Worm (Caenorhabditis elegans) whole organism, early embryonic: ENCODE results near the gene ZK1248.11.
"Not testable (repeated sequence)": the region's sequence is repeated elsewhere in the genome, so short reads cannot be mapped to it uniquely, and the experiment has no call there.

Source experiments
- B0310.2 ChIP-seq: sonication (generic microtip); optimal IDR thresholded peaks from 2 replicates; lab custom pipeline; 2016; ENCODE audit warnings: mild to moderate bottlenecking, missing genetic modification characterization, missing compliant biosample characterization
- F13C5.2 ChIP-seq: sonication (generic microtip); optimal IDR thresholded peaks from 2 replicates; lab custom pipeline; 2017; ENCODE audit warnings: mild to moderate bottlenecking, missing genetic modification characterization, inconsistent platforms, missing compliant biosample characterization
- aly-1 ChIP-seq: sonication (generic microtip); optimal IDR thresholded peaks from 2 replicates; lab custom pipeline; 2016; ENCODE audit warnings: missing genetic modification characterization, missing compliant biosample characterization
- ama-1 ChIP-seq: fragments of 150-350 bp; optimal IDR thresholded peaks from 2 replicates; lab custom pipeline; 2014
- ceh-13 ChIP-seq: fragments of 200-800 bp; sonication (Bioruptor generic); optimal IDR thresholded peaks from 2 replicates; lab custom pipeline; 2018; ENCODE audit warnings: mild to moderate bottlenecking, missing genetic modification characterization, missing compliant biosample characterization
- ceh-36 ChIP-seq: sonication (generic microtip); optimal IDR thresholded peaks from 2 replicates; lab custom pipeline; 2016; ENCODE audit warnings: missing genetic modification characterization, inconsistent platforms, missing compliant biosample characterization
- ets-7 ChIP-seq: sonication (generic microtip); optimal IDR thresholded peaks from 2 replicates; lab custom pipeline; 2016; ENCODE audit warnings: missing genotype, missing genetic modification characterization, missing compliant biosample characterization
- flt-1 ChIP-seq: fragments of 200-800 bp; sonication (Bioruptor generic); IDR thresholded peaks from 2 replicates; pipeline ENCODE4 v1.3.6; 2022; ENCODE audit warnings: missing genetic modification characterization, missing compliant biosample characterization
- hmbx-1 ChIP-seq: sonication (generic microtip); optimal IDR thresholded peaks from 2 replicates; lab custom pipeline; 2016; ENCODE audit warnings: mild to moderate bottlenecking, missing genetic modification characterization, missing compliant biosample characterization
- hmg-4 ChIP-seq: fragments of 200-800 bp; sonication (Bioruptor generic); optimal IDR thresholded peaks from 2 replicates; lab custom pipeline; 2018; ENCODE audit warnings: mild to moderate bottlenecking, missing genetic modification characterization, missing compliant biosample characterization
- hnd-1 ChIP-seq: sonication (generic microtip); optimal IDR thresholded peaks from 2 replicates; lab custom pipeline; 2016; ENCODE audit warnings: missing genetic modification characterization, missing compliant biosample characterization
- pes-1 ChIP-seq: fragments of 200-800 bp; sonication (Bioruptor generic); IDR thresholded peaks from 2 replicates; pipeline ENCODE4 v1.3.6; 2022; ENCODE audit warnings: missing genetic modification reagents, missing genetic modification characterization, missing compliant biosample characterization
- scrt-1 ChIP-seq: fragments of 200-800 bp; sonication (Bioruptor generic); IDR thresholded peaks from 2 replicates; pipeline ENCODE4 v1.3.6; 2022; ENCODE audit warnings: missing genetic modification characterization, missing compliant biosample characterization
- sea-1 ChIP-seq: fragments of 200-800 bp; sonication (Bioruptor generic); conservative IDR thresholded peaks from 2 replicates; pipeline ENCODE4 v1.3.6; 2022; ENCODE audit warnings: missing genetic modification characterization, missing compliant biosample characterization
- tbx-11 ChIP-seq: fragments of 200-800 bp; sonication (Bioruptor generic); IDR thresholded peaks from 2 replicates; pipeline ENCODE4 v1.3.6; 2022; ENCODE audit warnings: missing genetic modification characterization, missing compliant biosample characterization
- tbx-37 ChIP-seq: fragments of 200-800 bp; sonication (Bioruptor generic); conservative IDR thresholded peaks from 2 replicates; pipeline ENCODE4 v1.3.6; 2022; ENCODE audit warnings: missing genetic modification reagents, missing genetic modification characterization, missing compliant biosample characterization
- tra-4 ChIP-seq: sonication (generic microtip); optimal IDR thresholded peaks from 2 replicates; lab custom pipeline; 2017; ENCODE audit warnings: missing genetic modification characterization, missing compliant biosample characterization

The ZK1248.11 gene

ce11 chrII:5828486-5828885 lies at the start of gene ZK1248.11:
TSS of gene ZK1248.11 (minus strand) at chrII:5828586.
- no peak for TF ChIP-seq tra-4 (tag; lab: Kevin White, UChicago)
- TF ChIP-seq scrt-1 = no peak
- no peak for TF ChIP-seq tbx-11 (GFP tag; lab: Robert Waterston, UW)
- TF ChIP-seq tbx-37 (GFP tag; lab: Robert Waterston, UW) = no peak
- no peak for TF ChIP-seq B0310.2
- TF ChIP-seq hmg-4 (GFP tag; lab: Kevin White, UChicago) = no peak
- no peak for TF ChIP-seq ceh-13 (GFP tag; lab: Kevin White, UChicago)
- TF ChIP-seq ceh-36 (tag; lab: Kevin White, UChicago) = no peak
- no peak for TF ChIP-seq hnd-1 (tag; lab: Kevin White, UChicago)
- no peak for TF ChIP-seq hmbx-1 (tag; lab: Kevin White, UChicago)
- TF ChIP-seq flt-1 (GFP tag; lab: Robert Waterston, UW) = no peak
- no peak for TF ChIP-seq F13C5.2 (tag; lab: Kevin White, UChicago)
- TF ChIP-seq pes-1 = no peak
- TF ChIP-seq sea-1 (GFP tag; lab: Robert Waterston, UW) = no peak
- TF ChIP-seq ets-7 = no peak
- TF ChIP-seq aly-1 (tag; lab: Kevin White, UChicago) = no peak
- no peak for TF ChIP-seq ama-1 (lab: Kevin White, UChicago)

- TF ChIP-seq hnd-1 (tag; lab: Kevin White, UChicago); ama-1 (lab: Kevin White, UChicago); ceh-13 (GFP tag; lab: Kevin White, UChicago): not testable (repeated sequence)
Observed at ce11 chrII:5876511-5876910, 48.1 kb upstream of the ZK1248.11 start, which contains the start of gene F55C12.2. TSS of gene F55C12.2 (plus strand) at chrII:5876811.

- no peak for TF ChIP-seq scrt-1
- TF ChIP-seq ama-1 (lab: Kevin White, UChicago) = no peak
- no peak for TF ChIP-seq ceh-13 (GFP tag; lab: Kevin White, UChicago)
- no peak for TF ChIP-seq tbx-37 (GFP tag; lab: Robert Waterston, UW)
- no peak for TF ChIP-seq B0310.2
- TF ChIP-seq hmg-4 (GFP tag; lab: Kevin White, UChicago) = no peak
- no peak for TF ChIP-seq aly-1 (tag; lab: Kevin White, UChicago)
- no peak for TF ChIP-seq pes-1
- TF ChIP-seq sea-1 (GFP tag; lab: Robert Waterston, UW) = no peak
Observed at ce11 chrII:5876053-5876452, 47.7 kb upstream of the ZK1248.11 start, which contains the start of gene F55C12.6. TSS of gene F55C12.6 (minus strand) at chrII:5876153.

- TF ChIP-seq tbx-11 (GFP tag; lab: Robert Waterston, UW) = no peak
- TF ChIP-seq B0310.2 = no peak
- TF ChIP-seq ceh-36 (tag; lab: Kevin White, UChicago) = no peak
- TF ChIP-seq aly-1 (tag; lab: Kevin White, UChicago) = no peak
- no peak for TF ChIP-seq sea-1 (GFP tag; lab: Robert Waterston, UW)
- TF ChIP-seq tbx-37 (GFP tag; lab: Robert Waterston, UW) = no peak
- TF ChIP-seq hmg-4 (GFP tag; lab: Kevin White, UChicago) = no peak
- no peak for TF ChIP-seq ceh-13 (GFP tag; lab: Kevin White, UChicago)
- TF ChIP-seq tra-4 (tag; lab: Kevin White, UChicago) = no peak
- no peak for TF ChIP-seq F13C5.2 (tag; lab: Kevin White, UChicago)
- no peak for TF ChIP-seq scrt-1
- TF ChIP-seq ama-1 (lab: Kevin White, UChicago) = no peak
- TF ChIP-seq flt-1 (GFP tag; lab: Robert Waterston, UW) = no peak
- TF ChIP-seq hmbx-1 (tag; lab: Kevin White, UChicago) = no peak
- TF ChIP-seq pes-1 = no peak
- no peak for TF ChIP-seq ets-7
- TF ChIP-seq hnd-1 (tag; lab: Kevin White, UChicago) = no peak
Observed at ce11 chrII:5874130-5874529, 45.7 kb upstream of the ZK1248.11 start.

DNA sequence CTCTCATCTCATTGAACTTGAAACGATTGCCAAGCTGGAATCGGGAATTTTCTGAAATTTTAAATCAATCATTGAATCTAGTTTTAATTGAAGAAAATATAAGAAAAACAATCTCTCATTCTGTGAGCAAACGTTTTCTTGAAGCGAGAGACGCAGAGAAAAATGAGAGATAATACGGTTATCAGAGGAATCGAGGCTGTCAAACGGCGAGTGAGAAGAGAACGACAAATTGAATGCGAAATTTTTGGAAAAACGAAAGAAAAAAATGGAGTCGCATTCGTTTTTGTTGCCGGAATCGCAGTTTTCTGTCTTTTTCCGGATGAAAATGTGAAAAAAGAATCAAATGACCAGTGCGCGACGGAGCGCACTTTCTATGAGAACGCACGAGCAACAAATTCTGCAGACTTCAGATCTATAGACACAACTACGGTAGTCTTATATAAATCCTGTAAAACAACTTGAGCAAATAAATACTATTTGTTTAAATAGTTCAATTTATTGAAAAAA lies 45.2 kb upstream of the ZK1248.11 start, which contains the start of gene tex-2:
Gene tex-2, minus strand, starts transcription at position 51 of the 507 bp plus-strand sequence.
- TF ChIP-seq aly-1 (tag; lab: Kevin White, UChicago) (no peak), scrt-1 (no peak), tra-4 (tag; lab: Kevin White, UChicago) (no peak), hnd-1 (tag; lab: Kevin White, UChicago) (no peak), tbx-37 (GFP tag; lab: Robert Waterston, UW) (no peak), ceh-36 (tag; lab: Kevin White, UChicago) (no peak)

ce11 chrII:5872414-5872813 lies 44.0 kb upstream of the ZK1248.11 start:
- no peak for TF ChIP-seq ceh-13 (GFP tag; lab: Kevin White, UChicago)
- TF ChIP-seq tbx-37 (GFP tag; lab: Robert Waterston, UW) = no peak
- no peak for TF ChIP-seq ets-7
- TF ChIP-seq ceh-36 (tag; lab: Kevin White, UChicago) = no peak
- no peak for TF ChIP-seq tra-4 (tag; lab: Kevin White, UChicago)
- no peak for TF ChIP-seq flt-1 (GFP tag; lab: Robert Waterston, UW)

- TF ChIP-seq scrt-1 = no peak
Observed at ce11 chrII:5871508-5871907, 43.1 kb upstream of the ZK1248.11 start.

ce11 chrII:5866920-5867319 lies 38.5 kb upstream of the ZK1248.11 start:
- no peak for TF ChIP-seq ama-1 (lab: Kevin White, UChicago)
- TF ChIP-seq sea-1 (GFP tag; lab: Robert Waterston, UW) = no peak
- TF ChIP-seq tbx-11 (GFP tag; lab: Robert Waterston, UW) = no peak
- no peak for TF ChIP-seq tra-4 (tag; lab: Kevin White, UChicago)
- no peak for TF ChIP-seq flt-1 (GFP tag; lab: Robert Waterston, UW)
- no peak for TF ChIP-seq F13C5.2 (tag; lab: Kevin White, UChicago)
- TF ChIP-seq hmg-4 (GFP tag; lab: Kevin White, UChicago) = no peak
- TF ChIP-seq hnd-1 (tag; lab: Kevin White, UChicago) = no peak
- TF ChIP-seq tbx-37 (GFP tag; lab: Robert Waterston, UW) = no peak
- TF ChIP-seq ets-7 = no peak
- TF ChIP-seq aly-1 (tag; lab: Kevin White, UChicago) = no peak
- no peak for TF ChIP-seq ceh-36 (tag; lab: Kevin White, UChicago)
- no peak for TF ChIP-seq B0310.2
- TF ChIP-seq scrt-1 = no peak
- no peak for TF ChIP-seq ceh-13 (GFP tag; lab: Kevin White, UChicago)
- TF ChIP-seq hmbx-1 (tag; lab: Kevin White, UChicago) = no peak
